Fruit fly (Drosophila melanogaster) whole organism, embryonic: Measurements from ENCODE around the gene CG34125.

Experiments
- Ada2b ChIP-seq: fragments of 200-800 bp; sonication (Bioruptor generic); IDR thresholded peaks from 2 replicates; pipeline ENCODE4 v1.3.6; 2022; ENCODE audit warnings: missing biosample characterization, missing genetic modification characterization
- Asciz ChIP-seq: fragments of 200-800 bp; sonication (Bioruptor generic); optimal IDR thresholded peaks from 2 replicates; lab custom pipeline; 2017; ENCODE audit warnings: missing biosample characterization, mild to moderate bottlenecking, missing genetic modification characterization, missing genetic modification reagents
- B-H1 ChIP-seq: fragments of 200-800 bp; sonication (Bioruptor generic); IDR thresholded peaks from 3 replicates; pipeline ENCODE4 v1.3.6; 2022; ENCODE audit warnings: missing biosample characterization, missing genetic modification characterization
- CG1024 ChIP-seq: fragments of 200-800 bp; sonication (Bioruptor generic); IDR thresholded peaks from 2 replicates; pipeline ENCODE4 v1.3.6; 2022; ENCODE audit warnings: missing biosample characterization, missing genetic modification characterization
- CG11456 ChIP-seq: fragments of 200-800 bp; sonication (Bioruptor generic); IDR thresholded peaks from 3 replicates; pipeline ENCODE4 v1.3.6; 2022; ENCODE audit warnings: missing biosample characterization, missing genetic modification characterization
- CG12391 ChIP-seq: fragments of 200-800 bp; sonication (Bioruptor generic); optimal IDR thresholded peaks from 3 replicates; lab custom pipeline; 2018; ENCODE audit warnings: missing biosample characterization, mild to moderate bottlenecking, missing genetic modification characterization, moderate library complexity
- CG14441 ChIP-seq: fragments of 200-800 bp; sonication (Bioruptor generic); IDR thresholded peaks from 2 replicates; pipeline ENCODE4 v1.3.6; 2022; ENCODE audit warnings: missing biosample characterization, missing genetic modification characterization
- CG14667 ChIP-seq: fragments of 200-800 bp; sonication (Bioruptor generic); IDR thresholded peaks from 2 replicates; pipeline ENCODE4 v1.3.6; 2022; ENCODE audit warnings: missing biosample characterization, missing genetic modification characterization
- CG14965 ChIP-seq: fragments of 200-800 bp; sonication (Bioruptor generic); optimal IDR thresholded peaks from 2 replicates; lab custom pipeline; 2016; ENCODE audit warnings: missing biosample characterization, missing genetic modification characterization, borderline replicate concordance
- CG1529 ChIP-seq: fragments of 200-800 bp; sonication (Bioruptor generic); optimal IDR thresholded peaks from 3 replicates; lab custom pipeline; 2018; ENCODE audit warnings: missing biosample characterization, missing genetic modification characterization
- CG16863 ChIP-seq: fragments of 200-800 bp; sonication (Bioruptor generic); optimal IDR thresholded peaks from 3 replicates; lab custom pipeline; 2016; ENCODE audit warnings: missing biosample characterization, missing genetic modification characterization
- CG31441 ChIP-seq: fragments of 200-800 bp; sonication (Bioruptor generic); IDR thresholded peaks from 2 replicates; pipeline ENCODE4 v1.3.6; 2022; ENCODE audit warnings: missing biosample characterization, missing genetic modification characterization
- CG4730 ChIP-seq: fragments of 200-800 bp; sonication (Bioruptor generic); IDR thresholded peaks from 2 replicates; pipeline ENCODE4 v1.3.6; 2022; ENCODE audit warnings: missing biosample characterization, missing genetic modification characterization
- CG4854 ChIP-seq: fragments of 200-800 bp; sonication (Bioruptor generic); optimal IDR thresholded peaks from 2 replicates; lab custom pipeline; 2016; ENCODE audit warnings: missing biosample characterization, missing genetic modification characterization, inconsistent platforms
- CG5245 ChIP-seq: fragments of 200-800 bp; sonication (Bioruptor generic); optimal IDR thresholded peaks from 3 replicates; lab custom pipeline; 2016; ENCODE audit warnings: missing biosample characterization, missing genetic modification characterization
- CG6813 ChIP-seq: fragments of 200-800 bp; sonication (Bioruptor generic); optimal IDR thresholded peaks from 2 replicates; lab custom pipeline; 2017; ENCODE audit warnings: missing biosample characterization, missing genetic modification characterization, mild to moderate bottlenecking, moderate library complexity, missing genetic modification reagents
- CG8388 ChIP-seq: fragments of 200-800 bp; sonication (Bioruptor generic); optimal IDR thresholded peaks from 2 replicates; lab custom pipeline; 2019; ENCODE audit warnings: missing biosample characterization, mild to moderate bottlenecking, missing genetic modification characterization, moderate library complexity
- CHES-1-like ChIP-seq: fragments of 200-800 bp; sonication (Bioruptor generic); optimal IDR thresholded peaks from 2 replicates; lab custom pipeline; 2016; ENCODE audit warnings: missing biosample characterization, missing genetic modification characterization
- Deaf1 ChIP-seq: fragments of 200-800 bp; optimal IDR thresholded peaks from 3 replicates; lab custom pipeline; 2019; ENCODE audit warnings: missing biosample characterization, mild to moderate bottlenecking, missing genetic modification characterization, moderate library complexity
- Drgx ChIP-seq: fragments of 200-800 bp; sonication (Bioruptor generic); IDR thresholded peaks from 2 replicates; pipeline ENCODE4 v1.3.6; 2022; ENCODE audit warnings: missing biosample characterization, missing genetic modification characterization
- Hand ChIP-seq: fragments of 200-800 bp; sonication (Bioruptor generic); optimal IDR thresholded peaks from 2 replicates; lab custom pipeline; 2017; ENCODE audit warnings: mild to moderate bottlenecking, missing biosample characterization, missing genetic modification reagents, missing genetic modification characterization
- HmgD ChIP-seq: fragments of 200-800 bp; sonication (Bioruptor generic); optimal IDR thresholded peaks from 3 replicates; lab custom pipeline; 2016; ENCODE audit warnings: missing biosample characterization, missing genetic modification characterization
- HmgZ ChIP-seq: fragments of 200-800 bp; sonication (Bioruptor generic); optimal IDR thresholded peaks from 2 replicates; lab custom pipeline; 2018; ENCODE audit warnings: missing biosample characterization, mild to moderate bottlenecking, missing genetic modification characterization
- Hr39 ChIP-seq: fragments of >200 bp; optimal IDR thresholded peaks from 2 replicates; lab custom pipeline; 2017
- Hsf ChIP-seq: fragments of 200-800 bp; sonication (Bioruptor generic); optimal IDR thresholded peaks from 3 replicates; lab custom pipeline; 2016; ENCODE audit warnings: missing biosample characterization, missing genetic modification characterization
- Lhr ChIP-seq: fragments of 200-800 bp; sonication (Bioruptor generic); optimal IDR thresholded peaks from 3 replicates; lab custom pipeline; 2017; ENCODE audit warnings: mild to moderate bottlenecking, missing biosample characterization, missing genetic modification reagents, missing genetic modification characterization
- Med ChIP-seq: fragments of 200-800 bp; sonication (Bioruptor generic); peaks from one replicate; lab custom pipeline; 2016; ENCODE audit warnings: missing biosample characterization, missing genetic modification characterization, mild to moderate bottlenecking, inconsistent platforms, moderate library complexity
- Neu2 ChIP-seq: fragments of 200-800 bp; sonication (Bioruptor generic); optimal IDR thresholded peaks from 3 replicates; lab custom pipeline; 2016; ENCODE audit warnings: missing biosample characterization, missing genetic modification characterization, borderline replicate concordance
- PHDP ChIP-seq: fragments of 200-800 bp; sonication (Bioruptor generic); optimal IDR thresholded peaks from 3 replicates; lab custom pipeline; 2018; ENCODE audit warnings: missing biosample characterization, mild to moderate bottlenecking, missing genetic modification characterization, moderate library complexity
- Ravus ChIP-seq: fragments of 200-800 bp; sonication (Bioruptor generic); IDR thresholded peaks from 2 replicates; pipeline ENCODE4 v1.3.6; 2022; ENCODE audit warnings: missing biosample characterization, missing genetic modification characterization
- Sin3A ChIP-seq: fragments of >200 bp; optimal IDR thresholded peaks from 2 replicates; lab custom pipeline; 2018
- ab ChIP-seq: fragments of 200-800 bp; sonication (Bioruptor generic); optimal IDR thresholded peaks from 2 replicates; lab custom pipeline; 2016; ENCODE audit warnings: missing biosample characterization, missing genetic modification characterization
- da ChIP-seq: fragments of 200-800 bp; sonication (Bioruptor generic); optimal IDR thresholded peaks from 2 replicates; lab custom pipeline; 2016; ENCODE audit warnings: missing biosample characterization, missing genetic modification characterization
- disco-r ChIP-seq: fragments of 200-800 bp; sonication (Bioruptor generic); optimal IDR thresholded peaks from 2 replicates; lab custom pipeline; 2016; ENCODE audit warnings: missing biosample characterization, missing genetic modification characterization
- ewg ChIP-seq: fragments of 200-800 bp; sonication (Bioruptor generic); optimal IDR thresholded peaks from 3 replicates; lab custom pipeline; 2017; ENCODE audit warnings: mild to moderate bottlenecking, missing biosample characterization, missing genetic modification reagents, missing genetic modification characterization
- eyg ChIP-seq: fragments of 200-800 bp; sonication (Bioruptor generic); optimal IDR thresholded peaks from 3 replicates; lab custom pipeline; 2016; ENCODE audit warnings: missing biosample characterization, missing genetic modification characterization
- knrl ChIP-seq: fragments of 200-800 bp; sonication (Bioruptor generic); IDR thresholded peaks from 3 replicates; pipeline ENCODE4 v1.3.6; 2022; ENCODE audit warnings: missing biosample characterization, missing genetic modification characterization; ENCODE audit not compliant: partially characterized antibody
- lmd ChIP-seq: fragments of 200-800 bp; sonication (Bioruptor generic); IDR thresholded peaks from 2 replicates; pipeline ENCODE4 v1.3.6; 2022; ENCODE audit warnings: missing biosample characterization, missing genetic modification characterization
- mirr ChIP-seq: fragments of 200-800 bp; sonication (Bioruptor generic); optimal IDR thresholded peaks from 3 replicates; lab custom pipeline; 2018; ENCODE audit warnings: missing biosample characterization, mild to moderate bottlenecking, missing genetic modification characterization
- nau ChIP-seq: fragments of 200-800 bp; sonication (Bioruptor generic); optimal IDR thresholded peaks from 3 replicates; lab custom pipeline; 2017; ENCODE audit warnings: missing biosample characterization, mild to moderate bottlenecking, missing genetic modification characterization, missing genetic modification reagents
- pan ChIP-seq, 4 experiments: fragments of >200 bp in 3 of 4; fragments of 200-800 bp in 1 of 4; sonication (Bioruptor generic) in 1 of 4; optimal IDR thresholded peaks in 3 of 4; IDR thresholded peaks in 1 of 4; 2 replicates each; pipeline versions ENCODE4 v1.3.6 to Lab custom; 2017 to 2022; ENCODE audit warnings: missing biosample characterization in 2 of 4, missing genetic modification characterization in 2 of 4, mixed read lengths in 1 of 4
- pho ChIP-seq: fragments of 200-800 bp; sonication (Bioruptor generic); optimal IDR thresholded peaks from 2 replicates; lab custom pipeline; 2016; ENCODE audit warnings: missing biosample characterization, missing genetic modification characterization
- pnt ChIP-seq: fragments of 200-800 bp; sonication (Bioruptor generic); optimal IDR thresholded peaks from 3 replicates; lab custom pipeline; 2016; ENCODE audit warnings: missing biosample characterization, missing genetic modification characterization
- sens ChIP-seq: fragments of 200-800 bp; sonication (Bioruptor generic); peaks from one replicate; lab custom pipeline; 2016; ENCODE audit warnings: missing biosample characterization, missing genetic modification characterization
- sens-2 ChIP-seq: fragments of 200-800 bp; sonication (Bioruptor generic); IDR thresholded peaks from 2 replicates; pipeline ENCODE4 v1.3.6; 2022; ENCODE audit warnings: missing biosample characterization, missing genetic modification characterization
- seq ChIP-seq: fragments of 200-800 bp; sonication (Bioruptor generic); IDR thresholded peaks from 2 replicates; pipeline ENCODE4 v1.3.6; 2022; ENCODE audit warnings: missing biosample characterization, missing genetic modification characterization
- sim ChIP-seq: fragments of 200-800 bp; sonication (Bioruptor generic); IDR thresholded peaks from 2 replicates; pipeline ENCODE4 v1.3.6; 2022; ENCODE audit warnings: missing biosample characterization, missing genetic modification characterization
- sr ChIP-seq: fragments of 200-800 bp; sonication (Bioruptor generic); IDR thresholded peaks from 3 replicates; pipeline ENCODE4 v1.3.6; 2022; ENCODE audit warnings: missing biosample characterization, missing genetic modification characterization
- tgo ChIP-seq: fragments of 200-800 bp; sonication (Bioruptor generic); IDR thresholded peaks from 3 replicates; pipeline ENCODE4 v1.3.6; 2022; ENCODE audit warnings: missing biosample characterization, missing genetic modification characterization
- tin ChIP-seq: fragments of 200-800 bp; sonication (Bioruptor generic); optimal IDR thresholded peaks from 3 replicates; lab custom pipeline; 2016; ENCODE audit warnings: missing biosample characterization, missing genetic modification characterization
- tx ChIP-seq: fragments of 200-800 bp; sonication (Bioruptor generic); optimal IDR thresholded peaks from 2 replicates; lab custom pipeline; 2016; ENCODE audit warnings: missing biosample characterization, missing genetic modification characterization

Gene CG34125

DNA sequence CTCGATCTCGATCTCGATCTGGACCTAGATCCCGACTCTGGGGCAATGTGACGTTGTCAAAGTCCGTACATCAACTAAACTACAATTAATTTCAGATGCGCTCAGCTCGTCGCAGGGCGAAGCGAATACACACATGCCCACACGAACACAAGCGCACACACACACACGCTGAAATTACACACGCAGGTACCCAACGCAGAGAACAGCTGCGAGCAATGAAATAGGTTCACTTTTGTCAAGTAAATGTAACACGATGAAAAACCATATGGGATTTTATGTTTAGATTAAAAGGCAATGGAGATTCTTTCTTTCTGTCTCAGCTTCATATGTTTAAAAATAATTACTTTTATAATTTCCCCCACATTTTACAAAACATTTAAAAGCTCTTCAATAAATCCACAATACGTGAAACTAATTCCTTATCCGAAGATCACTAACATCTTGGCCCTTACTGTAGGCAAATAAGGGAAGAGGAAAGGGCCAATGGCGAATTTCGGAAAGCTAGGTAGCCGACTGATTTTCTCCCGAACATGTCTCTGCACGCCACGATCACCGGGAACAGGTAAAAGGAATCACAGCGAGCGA lies 34.9 kb downstream of the CG34125 start (continued):
- TF ChIP-seq knrl (no peak), Neu2 (GFP tag; lab: Kevin White, UChicago) (peak; percentile 45), Deaf1 (tag; lab: Kevin White, UChicago) (peak; percentile 85), CG12391 (tag; lab: Kevin White, UChicago) (peak; percentile 89), tgo (GFP tag; lab: Robert Waterston, UW) (peak; percentile 75), CHES-1-like (peak; percentile 58), CG1529 (GFP tag; lab: Kevin White, UChicago) (peak; percentile 83), B-H1 (GFP tag; lab: Robert Waterston, UW) (peak; percentile 58), CG1024 (GFP tag; lab: Robert Waterston, UW) (0 out of 2 replicates have a peak, but pooled peaks have one; percentile 22), PHDP (tag; lab: Kevin White, UChicago) (peak; percentile 90), ab (GFP tag; lab: Kevin White, UChicago) (peak; percentile 66), CG16863 (GFP tag; lab: Kevin White, UChicago) (peak; percentile 64), Hand (GFP tag; lab: Kevin White, UChicago) (peak; percentile 74), Ada2b (GFP tag; lab: Robert Waterston, UW) (peak; percentile 84), Hsf (GFP tag; lab: Kevin White, UChicago) (peak; percentile 74), CG5245 (GFP tag; lab: Kevin White, UChicago) (peak; percentile 56), Hr39 (lab: Kevin White, UChicago) (no peak), sim (GFP tag; lab: Robert Waterston, UW) (peak; percentile 50; the same call in 1 of the 2 replicates), CG8388 (GFP tag; lab: Kevin White, UChicago) (peak; percentile 82), lmd (peak; percentile 84), ewg (GFP tag; lab: Kevin White, UChicago) (peak; percentile 54), Drgx (peak; percentile 75), disco-r (GFP tag; lab: Kevin White, UChicago) (peak; percentile 69), tx (peak; percentile 51), CG11456 (GFP tag; lab: Robert Waterston, UW) (0 out of 3 replicates have a peak, but pooled peaks have one; percentile 64), CG14667 (GFP tag; lab: Robert Waterston, UW) (peak; percentile 60), seq (GFP tag; lab: Robert Waterston, UW) (peak; percentile 78), pnt (GFP tag; lab: Kevin White, UChicago) (peak; percentile 73), Med (GFP tag; lab: Kevin White, UChicago) (peak; percentile 95), pho (GFP tag; lab: Kevin White, UChicago) (peak; percentile 48), sens (GFP tag; lab: Kevin White, UChicago) (peak; percentile 97), tin (GFP tag; lab: Kevin White, UChicago) (peak; percentile 74), Asciz (GFP tag; lab: Kevin White, UChicago) (peak; percentile 59), CG14441 (GFP tag; lab: Robert Waterston, UW) (peak; percentile 80), CG4730 (peak; percentile 69), HmgD (peak; percentile 69), sr (GFP tag; lab: Robert Waterston, UW) (peak; percentile 41; the same call in 2 of the 3 replicates), nau (GFP tag; lab: Kevin White, UChicago) (peak; percentile 67), mirr (GFP tag; lab: Kevin White, UChicago) (peak; percentile 31), eyg (GFP tag; lab: Kevin White, UChicago) (no peak), Ravus (GFP tag; lab: Robert Waterston, UW) (peak; percentile 53), CG14965 (no peak), CG6813 (GFP tag; lab: Kevin White, UChicago) (peak; percentile 73), pan (optimal IDR thresholded peaks at IDR 0.05; lab: Kevin White, UChicago) (no peak), pan (GFP tag; optimal IDR thresholded peaks at IDR 0.05 in 1 of 2, IDR thresholded peaks at IDR 0.05 in 1 of 2) (peak in 1 of 2 experiments; percentile 82), CG4854 (peak; percentile 49), da (GFP tag; lab: Kevin White, UChicago) (no peak), HmgZ (tag; lab: Kevin White, UChicago) (peak; percentile 80), Lhr (peak; percentile 40), sens-2 (GFP tag; lab: Robert Waterston, UW) (peak; percentile 60), Sin3A (lab: Kevin White, UChicago) (no peak), CG31441 (GFP tag; lab: Robert Waterston, UW) (peak; percentile 87)
